Fruit fly (Drosophila melanogaster): ENCODE data around the gene CG10019.

Gene CG10019

DNA sequence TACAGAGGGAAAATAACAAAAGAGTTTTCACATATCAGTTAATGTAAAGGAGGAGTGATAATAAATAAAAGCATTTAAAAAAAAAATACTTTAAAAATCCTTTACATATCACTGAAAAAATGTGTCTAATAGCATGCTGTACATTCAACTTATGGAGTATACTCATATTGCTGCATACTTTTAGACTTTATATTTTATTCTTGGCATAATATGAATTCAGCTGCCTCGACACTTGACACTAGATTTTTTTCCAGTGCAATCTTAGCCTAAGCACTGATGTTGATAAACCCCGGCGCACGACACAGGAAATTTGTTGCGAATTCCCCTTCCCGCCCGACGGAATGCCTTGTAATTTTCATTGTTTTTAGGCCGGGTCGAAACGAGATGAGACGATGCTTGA lies 10.2 kb downstream of the CG10019 start:
- TF ChIP-seq CG34367 (tag; optimal IDR thresholded peaks at IDR 0.05) (no peak), fd96Ca (GFP tag; IDR thresholded peaks at IDR 0.05) (no peak), CG8301 (tag; optimal IDR thresholded peaks at IDR 0.05) (no peak), CG17806 (tag; optimal IDR thresholded peaks at IDR 0.05) (no peak), CG13204 (GFP tag; optimal IDR thresholded peaks at IDR 0.05) (no peak)

DNA sequence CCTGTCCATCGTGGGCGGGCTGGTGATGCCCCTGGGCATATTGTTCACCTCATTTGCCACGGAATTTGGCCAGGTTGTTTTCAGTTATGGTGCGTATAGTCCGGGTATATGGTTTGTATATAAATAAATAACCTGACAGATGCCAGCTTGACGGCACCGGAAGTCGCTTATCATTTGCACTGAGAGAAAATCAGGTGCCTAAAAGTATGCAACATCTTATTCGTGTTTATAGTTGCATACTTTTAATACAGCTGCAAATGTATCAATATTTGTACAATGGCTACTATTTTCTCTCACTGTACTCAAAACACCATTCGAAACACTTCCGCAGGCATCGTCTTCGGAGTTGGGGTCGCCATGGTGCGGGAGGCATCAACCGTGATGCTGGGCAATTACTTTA lies 18.4 kb downstream of the CG10019 start:
- 0 out of 2 replicates have a peak, but pooled peaks have one; percentile 11 for TF ChIP-seq CG12605 (GFP tag; IDR thresholded peaks at IDR 0.05)
- TF ChIP-seq CG4496 (GFP tag; IDR thresholded peaks at IDR 0.05) = peak; percentile 65; the same call in 1 of the 3 replicates
- TF ChIP-seq Snoo (tag; optimal IDR thresholded peaks at IDR 0.05) = no peak
- TF ChIP-seq rn (GFP tag; IDR thresholded peaks at IDR 0.05) = no peak

DNA sequence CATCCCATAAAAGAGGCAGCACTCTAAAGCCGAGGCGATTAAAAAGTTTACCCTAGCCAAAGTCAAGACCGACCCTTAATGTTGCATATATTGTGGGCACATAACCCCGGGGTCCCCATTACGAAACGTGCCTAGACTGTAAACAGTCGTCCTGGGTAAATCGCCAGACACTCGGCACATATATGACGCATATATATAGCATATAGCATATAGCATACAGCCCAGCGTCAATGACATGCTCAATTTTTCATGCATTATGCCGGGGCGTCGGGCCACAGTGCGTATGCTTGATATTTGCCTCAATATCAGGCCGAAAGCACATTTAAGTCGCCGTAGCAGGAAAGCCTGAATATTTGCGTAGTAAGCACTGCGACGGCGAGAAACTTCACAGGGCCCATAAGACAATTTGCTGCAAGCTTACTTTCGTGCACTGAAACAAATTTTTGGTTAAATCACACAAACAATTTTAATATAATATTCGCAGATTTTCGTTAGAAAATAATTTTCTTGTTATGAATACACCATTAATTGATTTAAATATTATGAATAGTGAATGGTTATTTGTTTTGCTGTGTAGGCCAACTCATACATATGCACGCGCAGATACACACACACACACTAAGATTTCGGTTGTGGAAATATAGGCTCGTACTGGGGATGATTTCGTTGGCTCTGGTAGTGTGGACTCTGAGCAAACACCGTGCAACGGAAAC lies 24.7 kb downstream of the CG10019 start:
- 0 out of 2 replicates have a peak, but pooled peaks have one; percentile 20 for TF ChIP-seq Ets98B (GFP tag; IDR thresholded peaks at IDR 0.05)
- TF ChIP-seq CG34367 (tag; optimal IDR thresholded peaks at IDR 0.05) = no peak
- no peak for TF ChIP-seq Snoo (tag; optimal IDR thresholded peaks at IDR 0.05)
- TF ChIP-seq CG4496 (GFP tag; IDR thresholded peaks at IDR 0.05) = no peak
- TF ChIP-seq CG13204 (GFP tag; optimal IDR thresholded peaks at IDR 0.05) = no peak

DNA sequence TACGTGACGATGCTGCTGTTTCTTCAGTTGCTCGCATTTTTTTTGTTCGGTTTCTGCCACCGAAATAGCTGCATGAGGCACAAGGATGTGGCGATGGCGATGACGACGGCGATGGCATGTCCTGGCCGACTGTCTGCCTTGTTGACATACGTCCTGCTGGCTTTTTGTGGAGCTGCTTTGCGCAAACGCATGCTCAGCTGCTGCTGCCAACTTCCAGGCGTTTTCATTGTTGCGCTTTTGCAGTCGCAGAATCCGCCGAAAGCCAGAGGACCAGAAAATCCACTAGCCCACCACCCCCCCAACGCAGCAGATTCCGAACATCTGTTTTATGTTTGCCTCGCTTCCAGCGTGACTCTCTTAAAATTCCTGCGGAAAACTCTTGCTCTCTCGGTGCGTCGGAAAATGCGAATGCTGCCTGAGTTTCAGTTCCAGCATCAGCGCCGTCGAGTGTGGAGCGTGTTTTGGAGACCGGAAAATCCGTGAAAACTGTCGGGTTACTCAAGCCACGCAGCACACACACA lies 26.6 kb downstream of the CG10019 start, which contains the start of gene CG43707:
CG43707 (plus strand) TSS at position 426 of the 521 bp plus-strand sequence.
- no peak for TF ChIP-seq D1 (tag; optimal IDR thresholded peaks at IDR 0.05)

DNA sequence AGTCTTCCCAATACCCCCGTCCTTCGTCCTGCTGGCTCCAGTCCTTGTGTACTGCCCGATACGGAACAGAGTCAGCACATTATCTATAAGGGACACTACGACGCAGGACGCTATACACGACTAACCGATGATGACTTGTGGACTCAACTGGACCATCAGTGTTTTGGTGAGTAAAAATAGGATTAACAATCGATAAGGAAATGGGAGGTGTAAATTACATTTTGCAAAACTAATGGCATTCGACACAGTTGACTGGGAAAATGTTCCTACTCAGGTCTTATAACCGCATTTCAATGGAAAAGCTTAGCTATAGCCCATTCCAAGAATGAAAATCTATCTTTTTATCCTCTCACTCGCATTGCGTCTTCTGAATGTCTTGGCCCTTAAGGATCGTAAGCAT lies 34.9 kb downstream of the CG10019 start, which contains the start of gene CG43703:
CG43703 (plus strand) TSS at position 301 of the 400 bp plus-strand sequence.
- no peak for TF ChIP-seq rn (GFP tag; IDR thresholded peaks at IDR 0.05)
- TF ChIP-seq Pif1B (GFP tag; optimal IDR thresholded peaks at IDR 0.05) = no peak
- no peak for TF ChIP-seq D1 (tag; optimal IDR thresholded peaks at IDR 0.05)
- TF ChIP-seq Snoo (tag; optimal IDR thresholded peaks at IDR 0.05) = no peak
- TF ChIP-seq CG8159 (tag; optimal IDR thresholded peaks at IDR 0.05) = no peak
- TF ChIP-seq CG32121 (GFP tag; IDR thresholded peaks at IDR 0.05) = no peak

DNA sequence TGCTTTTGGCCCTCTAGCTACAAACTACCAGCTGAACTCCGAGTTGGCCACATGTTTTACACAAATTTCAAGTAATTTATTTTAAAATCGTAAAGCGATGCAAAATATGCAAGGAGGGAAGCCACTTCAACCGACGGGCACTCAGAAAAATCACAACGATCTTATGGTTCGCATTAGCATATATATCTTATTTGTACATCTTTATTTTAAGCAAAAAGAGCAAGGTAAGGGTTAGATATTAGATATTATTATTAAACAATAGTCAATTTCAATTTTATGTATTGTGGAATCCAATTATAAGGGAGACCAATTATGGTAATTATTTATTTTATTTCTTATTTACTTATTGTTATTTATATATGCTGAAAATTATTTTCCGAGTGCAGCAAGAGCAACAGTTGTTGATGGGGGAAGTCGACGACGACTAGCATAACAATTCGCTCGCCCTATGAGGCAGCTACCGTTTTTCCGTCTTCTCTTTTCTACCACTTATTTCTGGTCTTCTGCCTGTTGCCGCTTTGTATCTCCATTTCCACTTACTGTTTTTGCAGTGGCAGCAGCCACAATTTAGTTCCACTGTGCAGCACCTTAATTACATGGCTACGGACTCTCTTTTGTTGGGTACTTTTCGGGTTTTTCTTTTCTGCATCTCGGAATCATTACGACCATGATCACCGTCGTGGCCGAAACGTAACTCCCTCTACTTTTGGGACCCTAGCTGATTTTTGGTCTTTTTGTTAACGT lies 39.6 kb downstream of the CG10019 start:
- TF ChIP-seq CG15710 (tag; optimal IDR thresholded peaks at IDR 0.05) (peak; percentile 80), CG13204 (GFP tag; optimal IDR thresholded peaks at IDR 0.05) (no peak), CG9948 (tag; optimal IDR thresholded peaks at IDR 0.05) (peak; percentile 80), D1 (tag; optimal IDR thresholded peaks at IDR 0.05) (peak; percentile 72), CG12605 (GFP tag; IDR thresholded peaks at IDR 0.05) (peak; percentile 14; the same call in 1 of the 2 replicates), Pif1A (GFP tag; optimal IDR thresholded peaks at IDR 0.05) (peak; percentile 39), EcR (GFP tag; optimal IDR thresholded peaks at IDR 0.05) (peak; percentile 73), Ets98B (GFP tag; IDR thresholded peaks at IDR 0.05) (no peak), fd96Ca (GFP tag; IDR thresholded peaks at IDR 0.05) (no peak), rn (GFP tag; IDR thresholded peaks at IDR 0.05) (peak; percentile 31; the same call in 1 of the 2 replicates), CG4496 (GFP tag; IDR thresholded peaks at IDR 0.05) (no peak; the same call in 2 of the 3 replicates), CG34367 (tag; optimal IDR thresholded peaks at IDR 0.05) (peak; percentile 56), CG14655 (GFP tag; optimal IDR thresholded peaks at IDR 0.05) (peak; percentile 80), Snoo (tag; optimal IDR thresholded peaks at IDR 0.05) (peak; percentile 42), Pif1B (GFP tag; optimal IDR thresholded peaks at IDR 0.05) (peak; percentile 57), gl (tag; optimal IDR thresholded peaks at IDR 0.05) (peak; percentile 54), CG8159 (tag; optimal IDR thresholded peaks at IDR 0.05) (peak; percentile 81), CG32121 (GFP tag; IDR thresholded peaks at IDR 0.05) (peak; percentile 58), CG17806 (tag; optimal IDR thresholded peaks at IDR 0.05) (peak; percentile 77), CG8301 (tag; optimal IDR thresholded peaks at IDR 0.05) (peak; percentile 70), CG10348 (GFP tag; IDR thresholded peaks at IDR 0.05) (no peak)
